Fruit fly (Drosophila melanogaster): ENCODE data around the gene Ssb-c31a.

Gene Ssb-c31a

dm6 chr2L:8220393-8220934 is 9.3 kb downstream of the Ssb-c31a start, which contains the start of gene Snx6 (continued):
- TF ChIP-seq ham (GFP tag; IDR thresholded peaks at IDR 0.05) (no peak), CG2116 (GFP tag; optimal IDR thresholded peaks at IDR 0.05) (peak; percentile 44), croc (GFP tag; conservative IDR thresholded peaks at IDR 0.05) (no peak), hb (GFP tag; IDR thresholded peaks at IDR 0.05; ENCODE audit: partially characterized antibody) (no peak), CG7786 (GFP tag; optimal IDR thresholded peaks at IDR 0.05) (no peak), maf-S (GFP tag; optimal IDR thresholded peaks at IDR 0.05) (no peak), CG3163 (GFP tag; optimal IDR thresholded peaks at IDR 0.05) (no peak), CG9437 (GFP tag; optimal IDR thresholded peaks at IDR 0.05) (no peak), CG6254 (GFP tag; optimal IDR thresholded peaks at IDR 0.05) (no peak), tin (GFP tag; optimal IDR thresholded peaks at IDR 0.05) (no peak), Usf (GFP tag; optimal IDR thresholded peaks at IDR 0.05) (no peak), HLH4C (GFP tag; IDR thresholded peaks at IDR 0.05; ENCODE audit: partially characterized antibody) (peak; percentile 70), zen2 (GFP tag; IDR thresholded peaks at IDR 0.05; ENCODE audit: partially characterized antibody) (peak; percentile 59), sim (GFP tag; IDR thresholded peaks at IDR 0.05) (no peak), bcd (GFP tag; optimal IDR thresholded peaks at IDR 0.05) (no peak), Nf-YC (tag; optimal IDR thresholded peaks at IDR 0.05) (no peak), unpg (GFP tag; optimal IDR thresholded peaks at IDR 0.05) (no peak), trem (tag; optimal IDR thresholded peaks at IDR 0.05) (peak; percentile 27), vnd (GFP tag; IDR thresholded peaks at IDR 0.05; ENCODE audit: partially characterized antibody) (peak; percentile 63; the same call in 2 of the 3 replicates), CG13296 (GFP tag; optimal IDR thresholded peaks at IDR 0.05) (no peak), h (optimal IDR thresholded peaks at IDR 0.05) (no peak), CG12236 (GFP tag; optimal IDR thresholded peaks at IDR 0.05) (no peak), Hand (GFP tag; optimal IDR thresholded peaks at IDR 0.05) (no peak), CG12391 (tag; optimal IDR thresholded peaks at IDR 0.05) (no peak), CG6791 (GFP tag; IDR thresholded peaks at IDR 0.05; ENCODE audit: partially characterized antibody) (peak; percentile 58; the same call in 2 of the 3 replicates), Hr3 (GFP tag; optimal IDR thresholded peaks at IDR 0.05) (no peak), CG4854 (GFP tag; optimal IDR thresholded peaks at IDR 0.05) (no peak), CG14667 (GFP tag; IDR thresholded peaks at IDR 0.05) (no peak), CG14050 (GFP tag; IDR thresholded peaks at IDR 0.05) (no peak), zf30C (GFP tag; optimal IDR thresholded peaks at IDR 0.05) (no peak), Abd-B (GFP tag; optimal IDR thresholded peaks at IDR 0.05) (no peak), E2f2 (GFP tag; IDR thresholded peaks at IDR 0.05) (peak; percentile 91), CG11456 (GFP tag; IDR thresholded peaks at IDR 0.05) (no peak), CG10267 (tag; optimal IDR thresholded peaks at IDR 0.05) (peak; percentile 26), hbn (GFP tag; IDR thresholded peaks at IDR 0.05; ENCODE audit: partially characterized antibody) (peak; percentile 62), Myb (GFP tag; optimal IDR thresholded peaks at IDR 0.05) (peak; percentile 38), crc (GFP tag; optimal IDR thresholded peaks at IDR 0.05) (no peak), Doc3 (GFP tag; IDR thresholded peaks at IDR 0.05; ENCODE audit: partially characterized antibody) (peak; percentile 65), NfI (GFP tag; optimal IDR thresholded peaks at IDR 0.05) (no peak), CG10366 (GFP tag; IDR thresholded peaks at IDR 0.05) (no peak), Dek (tag; optimal IDR thresholded peaks at IDR 0.05) (no peak), phol (tag; optimal IDR thresholded peaks at IDR 0.05) (peak; percentile 46), lbe (GFP tag; optimal IDR thresholded peaks at IDR 0.05) (peak; percentile 56), CG4617 (GFP tag; optimal IDR thresholded peaks at IDR 0.05; ENCODE audit: borderline replicate concordance) (peak; percentile 25), stwl (tag; optimal IDR thresholded peaks at IDR 0.05) (peak; percentile 62), D19A (tag; optimal IDR thresholded peaks at IDR 0.05) (no peak), ac (GFP tag; optimal IDR thresholded peaks at IDR 0.05) (no peak), sqz (GFP tag; optimal IDR thresholded peaks at IDR 0.05) (no peak), CG13287 (GFP tag; IDR thresholded peaks at IDR 0.05; ENCODE audit: partially characterized antibody) (peak; percentile 86), tna (GFP tag; IDR thresholded peaks at IDR 0.05; ENCODE audit: partially characterized antibody) (0 out of 2 replicates have a peak, but pooled peaks have one; percentile 39)

Measured in whole organism, embryonic.